Fruit fly (Drosophila melanogaster) whole organism, prepupa: Measurements from ENCODE around the gene Bem46.

Source experiments
- Blimp-1 ChIP-seq: fragments of 200-800 bp; sonication (Bioruptor generic); optimal IDR thresholded peaks from 3 replicates; lab custom pipeline; 2017; ENCODE audit warnings: missing biosample characterization, missing genetic modification characterization, mild to moderate bottlenecking, moderate library complexity, missing genetic modification reagents
- CG10631 ChIP-seq: fragments of 200-800 bp; sonication (Bioruptor generic); optimal IDR thresholded peaks from 2 replicates; lab custom pipeline; 2016; ENCODE audit warnings: missing biosample characterization, missing genetic modification characterization
- CG10669 ChIP-seq: fragments of 200-800 bp; sonication (Bioruptor generic); optimal IDR thresholded peaks from 3 replicates; lab custom pipeline; 2018; ENCODE audit warnings: missing biosample characterization, mild to moderate bottlenecking, missing genetic modification characterization, moderate library complexity
- CG11294 ChIP-seq: fragments of 200-800 bp; sonication (Bioruptor generic); IDR thresholded peaks from 2 replicates; pipeline ENCODE4 v1.3.6; 2022; ENCODE audit warnings: missing biosample characterization, missing genetic modification characterization
- CG11762 ChIP-seq: fragments of 200-800 bp; sonication (Bioruptor generic); optimal IDR thresholded peaks from 3 replicates; lab custom pipeline; 2016; ENCODE audit warnings: missing biosample characterization, missing genetic modification characterization; ENCODE audit not compliant: insufficient read depth
- CG15336 ChIP-seq: fragments of 200-800 bp; sonication (Bioruptor generic); IDR thresholded peaks from 2 replicates; pipeline ENCODE4 v1.3.6; 2022; ENCODE audit warnings: missing biosample characterization, missing genetic modification characterization
- CG1621 ChIP-seq: fragments of 200-800 bp; sonication (Bioruptor generic); optimal IDR thresholded peaks from 3 replicates; lab custom pipeline; 2018; ENCODE audit warnings: missing biosample characterization, mild to moderate bottlenecking, missing genetic modification characterization
- CG3032 ChIP-seq: fragments of 200-800 bp; optimal IDR thresholded peaks from 2 replicates; lab custom pipeline; 2019; ENCODE audit warnings: missing biosample characterization, mild to moderate bottlenecking, missing genetic modification characterization, moderate library complexity
- CG31627 ChIP-seq: fragments of 200-800 bp; sonication (Bioruptor generic); optimal IDR thresholded peaks from 3 replicates; lab custom pipeline; 2016; ENCODE audit warnings: missing biosample characterization, missing genetic modification characterization
- CG34406 ChIP-seq: fragments of 200-800 bp; sonication (Bioruptor generic); optimal IDR thresholded peaks from 3 replicates; lab custom pipeline; 2016; ENCODE audit warnings: missing biosample characterization, missing genetic modification characterization
- CG3919 ChIP-seq: fragments of 200-800 bp; sonication (Bioruptor generic); optimal IDR thresholded peaks from 3 replicates; lab custom pipeline; 2016; ENCODE audit warnings: missing biosample characterization, missing genetic modification characterization
- CG4318 ChIP-seq: fragments of 200-800 bp; sonication (Bioruptor generic); optimal IDR thresholded peaks from 3 replicates; lab custom pipeline; 2017; ENCODE audit warnings: missing biosample characterization, mild to moderate bottlenecking, missing genetic modification characterization
- CG6276 ChIP-seq: fragments of 200-800 bp; sonication (Bioruptor generic); optimal IDR thresholded peaks from 2 replicates; lab custom pipeline; 2017; ENCODE audit warnings: missing biosample characterization, mild to moderate bottlenecking, missing genetic modification characterization
- CG6808 ChIP-seq: fragments of 200-800 bp; sonication (Bioruptor generic); optimal IDR thresholded peaks from 3 replicates; lab custom pipeline; 2017; ENCODE audit warnings: missing biosample characterization, missing genetic modification characterization, mild to moderate bottlenecking, moderate library complexity, missing genetic modification reagents
- CG7368 ChIP-seq: fragments of 200-800 bp; sonication (Bioruptor generic); optimal IDR thresholded peaks from 3 replicates; lab custom pipeline; 2016; ENCODE audit warnings: missing biosample characterization, missing genetic modification characterization
- CG8119 ChIP-seq: fragments of 200-800 bp; sonication (Bioruptor generic); IDR thresholded peaks from 3 replicates; pipeline ENCODE4 v1.3.6; 2022; ENCODE audit warnings: missing biosample characterization, missing genetic modification characterization
- CG8319 ChIP-seq: fragments of 200-800 bp; sonication (Bioruptor generic); optimal IDR thresholded peaks from 3 replicates; lab custom pipeline; 2016; ENCODE audit warnings: missing biosample characterization, missing genetic modification characterization
- CG8632 ChIP-seq: fragments of 200-800 bp; sonication (Bioruptor generic); optimal IDR thresholded peaks from 3 replicates; lab custom pipeline; 2016; ENCODE audit warnings: missing biosample characterization, missing genetic modification characterization
- Eip78C ChIP-seq: fragments of 200-800 bp; sonication (Bioruptor generic); peaks from one replicate; lab custom pipeline; 2016; ENCODE audit warnings: missing biosample characterization, missing genetic modification characterization
- Ets21C ChIP-seq: fragments of 200-800 bp; sonication (Bioruptor generic); optimal IDR thresholded peaks from 3 replicates; lab custom pipeline; 2016; ENCODE audit warnings: missing biosample characterization, missing genetic modification characterization
- Gug ChIP-seq: fragments of 200-800 bp; sonication (Bioruptor generic); IDR thresholded peaks from 2 replicates; pipeline ENCODE4 v1.3.6; 2022; ENCODE audit warnings: missing biosample characterization, missing genetic modification characterization
- Hr38 ChIP-seq: sonication (Bioruptor generic); optimal IDR thresholded peaks from 2 replicates; lab custom pipeline; 2016; ENCODE audit warnings: missing biosample characterization, missing genetic modification characterization
- Hr4 ChIP-seq: fragments of 200-800 bp; sonication (Bioruptor generic); optimal IDR thresholded peaks from 3 replicates; lab custom pipeline; 2016; ENCODE audit warnings: missing biosample characterization, missing genetic modification characterization
- Lpt ChIP-seq: fragments of 200-800 bp; sonication (Bioruptor generic); optimal IDR thresholded peaks from 3 replicates; lab custom pipeline; 2016; ENCODE audit warnings: missing biosample characterization, missing genetic modification characterization
- OdsH ChIP-seq: fragments of 200-800 bp; sonication (Bioruptor generic); optimal IDR thresholded peaks from 3 replicates; lab custom pipeline; 2016; ENCODE audit warnings: missing biosample characterization, missing genetic modification characterization
- Sox102F ChIP-seq: fragments of 200-800 bp; sonication (Bioruptor generic); optimal IDR thresholded peaks from 2 replicates; lab custom pipeline; 2016; ENCODE audit warnings: missing biosample characterization, mild to moderate bottlenecking, missing genetic modification characterization
- Sox15 ChIP-seq: fragments of 200-800 bp; sonication (Bioruptor generic); optimal IDR thresholded peaks from 3 replicates; lab custom pipeline; 2016; ENCODE audit warnings: missing biosample characterization, missing genetic modification characterization
- achi ChIP-seq: fragments of 200-800 bp; sonication (Bioruptor generic); optimal IDR thresholded peaks from 3 replicates; lab custom pipeline; 2016; ENCODE audit warnings: missing biosample characterization, missing genetic modification characterization
- acj6 ChIP-seq: fragments of 200-800 bp; sonication (Bioruptor generic); optimal IDR thresholded peaks from 3 replicates; lab custom pipeline; 2016; ENCODE audit warnings: missing biosample characterization, missing genetic modification characterization
- eg ChIP-seq: fragments of 200-800 bp; sonication (Bioruptor generic); IDR thresholded peaks from 3 replicates; pipeline ENCODE4 v1.3.6; 2022; ENCODE audit warnings: missing biosample characterization, missing genetic modification characterization
- esn ChIP-seq: fragments of 200-800 bp; sonication (Bioruptor generic); optimal IDR thresholded peaks from 2 replicates; lab custom pipeline; 2016; ENCODE audit warnings: missing biosample characterization, mild to moderate bottlenecking, missing genetic modification characterization, moderate library complexity
- lz ChIP-seq: fragments of 200-800 bp; sonication (Bioruptor generic); optimal IDR thresholded peaks from 3 replicates; lab custom pipeline; 2016; ENCODE audit warnings: missing biosample characterization, missing genetic modification characterization
- net ChIP-seq: fragments of 200-800 bp; sonication (Bioruptor generic); optimal IDR thresholded peaks from 3 replicates; lab custom pipeline; 2016; ENCODE audit warnings: missing biosample characterization, missing genetic modification characterization
- pdm3 ChIP-seq: fragments of 200-800 bp; sonication (Bioruptor generic); optimal IDR thresholded peaks from 3 replicates; lab custom pipeline; 2016; ENCODE audit warnings: missing biosample characterization, missing genetic modification characterization
- spab ChIP-seq: fragments of 200-800 bp; sonication (Bioruptor generic); optimal IDR thresholded peaks from 2 replicates; lab custom pipeline; 2017; ENCODE audit warnings: missing biosample characterization, mild to moderate bottlenecking, missing genetic modification characterization, missing genetic modification reagents
- svp ChIP-seq: fragments of 200-800 bp; sonication (Bioruptor generic); peaks from one replicate; lab custom pipeline; 2016; ENCODE audit warnings: missing biosample characterization, missing genetic modification characterization
- topi ChIP-seq: fragments of 200-800 bp; sonication (Bioruptor generic); optimal IDR thresholded peaks from 3 replicates; lab custom pipeline; 2016; ENCODE audit warnings: missing biosample characterization, missing genetic modification characterization
- vri ChIP-seq: fragments of 200-800 bp; sonication (Bioruptor generic); optimal IDR thresholded peaks from 3 replicates; lab custom pipeline; 2016; ENCODE audit warnings: missing biosample characterization, mild to moderate bottlenecking, missing genetic modification characterization

Gene Bem46

dm6 chr2L:3012780-3013179, 24.9 kb downstream of the Bem46 start (continued):
- peak; percentile 82 for TF ChIP-seq eg (GFP tag; lab: Robert Waterston, UW)
- TF ChIP-seq CG15336 (GFP tag; lab: Robert Waterston, UW): peak; percentile 70
- no peak for TF ChIP-seq CG8319 (GFP tag; lab: Kevin White, UChicago)
- TF ChIP-seq CG8119 (GFP tag; lab: Robert Waterston, UW): peak; percentile 76
- peak; percentile 21 for TF ChIP-seq CG1621 (tag; lab: Kevin White, UChicago)
- no peak for TF ChIP-seq Blimp-1 (GFP tag; lab: Kevin White, UChicago)
- TF ChIP-seq Sox15 (GFP tag; lab: Kevin White, UChicago): no peak
- peak; percentile 53 for TF ChIP-seq esn
- TF ChIP-seq CG8632 (GFP tag; lab: Kevin White, UChicago): peak; percentile 42
- TF ChIP-seq spab: no peak
- peak; percentile 12 for TF ChIP-seq vri (GFP tag; lab: Kevin White, UChicago)
- TF ChIP-seq CG3032: peak; percentile 33
- peak; percentile 58 for TF ChIP-seq achi
- TF ChIP-seq pdm3: peak; percentile 62
- TF ChIP-seq CG4318 (GFP tag; lab: Kevin White, UChicago): no peak
- no peak for TF ChIP-seq acj6 (GFP tag; lab: Kevin White, UChicago)
- peak; percentile 39 for TF ChIP-seq Sox102F (GFP tag; lab: Kevin White, UChicago)
- peak; percentile 83 for TF ChIP-seq Hr4 (GFP tag; lab: Kevin White, UChicago)
- TF ChIP-seq Hr38 (GFP tag; lab: Kevin White, UChicago): no peak
- TF ChIP-seq Ets21C (GFP tag; lab: Kevin White, UChicago): no peak
- no peak for TF ChIP-seq CG6808 (GFP tag; lab: Kevin White, UChicago)
- peak; percentile 43 for TF ChIP-seq lz (GFP tag; lab: Kevin White, UChicago)
- no peak for TF ChIP-seq OdsH (GFP tag; lab: Kevin White, UChicago)
- peak; percentile 86 for TF ChIP-seq Eip78C (GFP tag; lab: Kevin White, UChicago)
- peak; percentile 37 for TF ChIP-seq CG31627 (GFP tag; lab: Kevin White, UChicago)
- TF ChIP-seq CG3919 (GFP tag; lab: Kevin White, UChicago): peak; percentile 70
- TF ChIP-seq CG10669 (GFP tag; lab: Kevin White, UChicago): no peak
- TF ChIP-seq, all 60 proteins: peak for 39

- peak; percentile 83 for TF ChIP-seq svp (GFP tag; lab: Kevin White, UChicago)
- TF ChIP-seq spab: no peak
Observed at dm6 chr2L:3018212-3018611, 30.3 kb downstream of the Bem46 start, which contains the start of the genes CG17224 and CG17264. Gene CG17224, minus strand, starts transcription at chr2L:3018308. Gene CG17264, plus strand, starts transcription at chr2L:3018508.

DNA sequence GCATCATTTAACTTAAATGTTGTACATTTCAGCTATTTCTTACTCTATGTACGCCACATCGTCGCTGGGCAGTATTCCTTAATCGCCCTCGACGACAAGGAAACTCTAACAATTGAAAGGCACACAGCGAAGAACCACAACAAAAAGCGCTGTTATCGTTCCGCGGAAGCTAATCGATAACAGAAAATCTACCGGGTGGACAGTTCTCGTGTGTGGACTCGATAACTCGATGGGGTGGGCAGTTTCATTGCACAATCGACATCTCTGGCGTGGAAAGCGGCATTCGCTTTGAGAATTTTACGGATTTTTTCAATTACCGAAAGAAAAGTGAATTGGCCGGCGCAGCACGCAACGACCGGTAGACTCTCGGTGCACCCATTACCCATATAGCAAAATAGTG, 35.1 kb downstream of the Bem46 start, which contains the start of the genes alpha4GT1 and Prp40:
TSS of gene alpha4GT1 (minus strand) at position 156 of the 400 bp plus-strand sequence.
TSS of gene Prp40 (plus strand) at position 241 of the 400 bp plus-strand sequence.
- TF ChIP-seq CG11762 (GFP tag; lab: Kevin White, UChicago) (no peak), CG6276 (GFP tag; lab: Kevin White, UChicago) (no peak), esn (peak; percentile 16), svp (GFP tag; lab: Kevin White, UChicago) (no peak), CG7368 (GFP tag; lab: Kevin White, UChicago) (no peak), Lpt (GFP tag; lab: Kevin White, UChicago) (no peak), CG1621 (tag; lab: Kevin White, UChicago) (peak; percentile 81)

- TF ChIP-seq acj6 (GFP tag; lab: Kevin White, UChicago): no peak
- no peak for TF ChIP-seq CG10669 (GFP tag; lab: Kevin White, UChicago)
- no peak for TF ChIP-seq Gug (GFP tag; lab: Robert Waterston, UW)
- no peak for TF ChIP-seq CG10631
- TF ChIP-seq CG34406: no peak
- no peak for TF ChIP-seq CG15336 (GFP tag; lab: Robert Waterston, UW)
- TF ChIP-seq net (GFP tag; lab: Kevin White, UChicago): no peak
- TF ChIP-seq Ets21C (GFP tag; lab: Kevin White, UChicago): no peak
- TF ChIP-seq vri (GFP tag; lab: Kevin White, UChicago): no peak
- TF ChIP-seq CG31627 (GFP tag; lab: Kevin White, UChicago): peak; percentile 8
- TF ChIP-seq CG6276 (GFP tag; lab: Kevin White, UChicago): no peak
- peak; percentile 16 for TF ChIP-seq esn
- TF ChIP-seq CG11294 (GFP tag; lab: Robert Waterston, UW): no peak
- no peak for TF ChIP-seq achi
- TF ChIP-seq spab: no peak
- no peak for TF ChIP-seq topi (GFP tag; lab: Kevin White, UChicago)
- TF ChIP-seq CG3919 (GFP tag; lab: Kevin White, UChicago): no peak
Observed at dm6 chr2L:3029012-3029411, 41.1 kb downstream of the Bem46 start, which contains the start of the genes Sf3b2 and CG17219. Gene Sf3b2, minus strand, starts transcription at chr2L:3029168. Gene CG17219, plus strand, starts transcription at chr2L:3029253.
